Worm (Caenorhabditis elegans): ENCODE measurements around the gene Y66D12A.7.

The Y66D12A.7 gene

ce11 chrIII:11580428-11580885 lies at the start of gene Y66D12A.7:
Gene Y66D12A.7, minus strand, starts transcription at chrIII:11580478.
- TF ChIP-seq dao-5 (tag; optimal IDR thresholded peaks at IDR 0.05): no peak
- TF ChIP-seq him-1 (tag; optimal IDR thresholded peaks at IDR 0.05): no peak
- no peak for TF ChIP-seq W03F9.2 (tag; optimal IDR thresholded peaks at IDR 0.05)

- TF ChIP-seq dao-5 (tag; optimal IDR thresholded peaks at IDR 0.05) (no peak), him-1 (tag; optimal IDR thresholded peaks at IDR 0.05) (no peak), W03F9.2 (tag; optimal IDR thresholded peaks at IDR 0.05) (no peak)
Observed at ce11 chrIII:11629354-11629753, 49.1 kb upstream of the Y66D12A.7 start, which contains the start of gene Y66A7A.7. Gene Y66A7A.7, minus strand, starts transcription at chrIII:11629454.

- TF ChIP-seq him-1 (tag; optimal IDR thresholded peaks at IDR 0.05) (no peak), W03F9.2 (tag; optimal IDR thresholded peaks at IDR 0.05) (no peak), dao-5 (tag; optimal IDR thresholded peaks at IDR 0.05) (no peak)
Observed at ce11 chrIII:11627631-11628030, 47.4 kb upstream of the Y66D12A.7 start.

- TF ChIP-seq W03F9.2 (tag; optimal IDR thresholded peaks at IDR 0.05) (no peak), him-1 (tag; optimal IDR thresholded peaks at IDR 0.05) (no peak), dao-5 (tag; optimal IDR thresholded peaks at IDR 0.05) (no peak)
Observed at ce11 chrIII:11624838-11625292, 44.6 kb upstream of the Y66D12A.7 start, which contains the start of gene gly-8. Gene gly-8, plus strand, starts transcription at chrIII:11625242.

- no peak for TF ChIP-seq W03F9.2 (tag; optimal IDR thresholded peaks at IDR 0.05)
- TF ChIP-seq him-1 (tag; optimal IDR thresholded peaks at IDR 0.05): no peak
- TF ChIP-seq dao-5 (tag; optimal IDR thresholded peaks at IDR 0.05): no peak
Observed at ce11 chrIII:11616446-11616845, 36.2 kb upstream of the Y66D12A.7 start, which contains the start of gene ceh-91. Gene ceh-91, plus strand, starts transcription at chrIII:11616746.

ce11 chrIII:11615802-11616201 lies 35.5 kb upstream of the Y66D12A.7 start:
- TF ChIP-seq dao-5 (tag; optimal IDR thresholded peaks at IDR 0.05): no peak
- TF ChIP-seq him-1 (tag; optimal IDR thresholded peaks at IDR 0.05): no peak
- no peak for TF ChIP-seq W03F9.2 (tag; optimal IDR thresholded peaks at IDR 0.05)

ce11 chrIII:11614874-11615273 lies 34.6 kb upstream of the Y66D12A.7 start:
- TF ChIP-seq W03F9.2 (tag; optimal IDR thresholded peaks at IDR 0.05) (no peak), him-1 (tag; optimal IDR thresholded peaks at IDR 0.05) (no peak)

ce11 chrIII:11612371-11612770 lies 32.1 kb upstream of the Y66D12A.7 start, which contains the start of the genes Y66A7A.9 and Y66A7A.4:
Gene Y66A7A.9, minus strand, starts transcription at chrIII:11612471.
Gene Y66A7A.4, plus strand, starts transcription at chrIII:11612607.
- TF ChIP-seq him-1 (tag; optimal IDR thresholded peaks at IDR 0.05): no peak
- no peak for TF ChIP-seq dao-5 (tag; optimal IDR thresholded peaks at IDR 0.05)
- TF ChIP-seq W03F9.2 (tag; optimal IDR thresholded peaks at IDR 0.05): no peak

ce11 chrIII:11611618-11612247 lies 31.5 kb upstream of the Y66D12A.7 start:
- TF ChIP-seq him-1 (tag; optimal IDR thresholded peaks at IDR 0.05) (no peak), W03F9.2 (tag; optimal IDR thresholded peaks at IDR 0.05) (no peak), dao-5 (tag; optimal IDR thresholded peaks at IDR 0.05) (no peak)

ce11 chrIII:11609568-11609967 lies 29.3 kb upstream of the Y66D12A.7 start, which contains the start of gene Y66D12A.30:
Gene Y66D12A.30, plus strand, starts transcription at chrIII:11609868.
- TF ChIP-seq W03F9.2 (tag; optimal IDR thresholded peaks at IDR 0.05): no peak
- no peak for TF ChIP-seq dao-5 (tag; optimal IDR thresholded peaks at IDR 0.05)
- TF ChIP-seq him-1 (tag; optimal IDR thresholded peaks at IDR 0.05): no peak

ce11 chrIII:11607870-11608269 lies 27.6 kb upstream of the Y66D12A.7 start, which contains the start of gene Y66D12A.1:
Gene Y66D12A.1, plus strand, starts transcription at chrIII:11608170.
- TF ChIP-seq W03F9.2 (tag; optimal IDR thresholded peaks at IDR 0.05): no peak
- TF ChIP-seq dao-5 (tag; optimal IDR thresholded peaks at IDR 0.05): no peak
- TF ChIP-seq him-1 (tag; optimal IDR thresholded peaks at IDR 0.05): no peak

- TF ChIP-seq dao-5 (tag; optimal IDR thresholded peaks at IDR 0.05): no peak
Observed at ce11 chrIII:11592096-11592495, 11.8 kb upstream of the Y66D12A.7 start.

- TF ChIP-seq dao-5 (tag; optimal IDR thresholded peaks at IDR 0.05) (no peak), him-1 (tag; optimal IDR thresholded peaks at IDR 0.05) (no peak), W03F9.2 (tag; optimal IDR thresholded peaks at IDR 0.05) (no peak)
Observed at ce11 chrIII:11590255-11590654, 10.0 kb upstream of the Y66D12A.7 start.

ce11 chrIII:11589311-11589710 lies 9.0 kb upstream of the Y66D12A.7 start:
- no peak for TF ChIP-seq him-1 (tag; optimal IDR thresholded peaks at IDR 0.05)
- TF ChIP-seq W03F9.2 (tag; optimal IDR thresholded peaks at IDR 0.05): no peak
- no peak for TF ChIP-seq dao-5 (tag; optimal IDR thresholded peaks at IDR 0.05)

ce11 chrIII:11588911-11589310 lies 8.6 kb upstream of the Y66D12A.7 start, which contains the start of gene Y66D12A.3:
Gene Y66D12A.3, plus strand, starts transcription at chrIII:11589211.
- TF ChIP-seq W03F9.2 (tag; optimal IDR thresholded peaks at IDR 0.05) (no peak), dao-5 (tag; optimal IDR thresholded peaks at IDR 0.05) (no peak), him-1 (tag; optimal IDR thresholded peaks at IDR 0.05) (no peak)
